Worm (Caenorhabditis elegans): ENCODE measurements around the gene nhr-270.

DNA sequence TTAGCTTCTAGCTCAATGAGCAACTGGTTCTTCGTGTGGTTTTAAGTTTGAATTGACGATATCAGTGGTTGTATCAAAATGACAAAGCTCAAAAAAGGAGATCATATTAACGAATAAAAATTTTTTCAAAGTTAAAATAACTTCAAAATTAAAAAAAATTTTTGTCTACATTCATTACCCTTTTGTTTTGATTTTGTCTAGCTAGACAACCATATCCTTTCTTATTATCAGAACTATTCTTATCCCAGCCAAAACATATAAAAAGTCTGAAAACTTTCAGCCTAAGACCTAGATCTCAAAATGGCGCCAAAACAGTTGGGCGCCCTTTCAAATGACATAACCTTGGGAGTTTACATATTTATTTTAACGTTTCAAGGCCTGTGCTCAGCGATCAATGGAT, 12.6 kb upstream of the nhr-270 start, which contains the start of gene R13D11.1:
- TF ChIP-seq hpl-2 (GFP tag; optimal IDR thresholded peaks at IDR 0.05) (no peak), ama-1 (optimal IDR thresholded peaks at IDR 0.05) (no peak), Y116A8C.19 (tag; optimal IDR thresholded peaks at IDR 0.05; ENCODE audit: borderline replicate concordance) (no peak), snpc-4 (tag; optimal IDR thresholded peaks at IDR 0.05) (no peak), elt-3 (tag; optimal IDR thresholded peaks at IDR 0.05) (no peak), egl-27 (tag; optimal IDR thresholded peaks at IDR 0.05) (no peak), nhr-77 (tag; optimal IDR thresholded peaks at IDR 0.05) (no peak), skn-1 (tag; optimal IDR thresholded peaks at IDR 0.05) (no peak), lin-39 (tag; optimal IDR thresholded peaks at IDR 0.05) (no peak), lir-3 (tag; optimal IDR thresholded peaks at IDR 0.05; ENCODE audit: poor library complexity) (no peak)
